Worm (Caenorhabditis elegans) whole organism, late embryonic: ENCODE data around the gene H29C22.1.

Source experiments
- C38D4.7 ChIP-seq: fragments of 200-800 bp; sonication (Bioruptor generic); optimal IDR thresholded peaks from 2 replicates; lab custom pipeline; 2018; ENCODE audit warnings: mild to moderate bottlenecking, missing genetic modification characterization, moderate library complexity, missing compliant biosample characterization
- Y22D7AL.16 ChIP-seq: sonication (generic microtip); optimal IDR thresholded peaks from 2 replicates; lab custom pipeline; 2016; ENCODE audit warnings: missing genetic modification characterization, missing compliant biosample characterization
- ama-1 ChIP-seq: fragments of 150-350 bp; optimal IDR thresholded peaks from 2 replicates; lab custom pipeline; 2014
- ceh-14 ChIP-seq: sonication (generic microtip); optimal IDR thresholded peaks from 2 replicates; lab custom pipeline; 2016; ENCODE audit warnings: missing genotype, missing genetic modification characterization, missing compliant biosample characterization
- ceh-18 ChIP-seq: sonication (generic microtip); optimal IDR thresholded peaks from 2 replicates; lab custom pipeline; 2016; ENCODE audit warnings: missing genetic modification characterization, missing compliant biosample characterization
- ceh-19 ChIP-seq: fragments of 200-800 bp; sonication (Bioruptor generic); optimal IDR thresholded peaks from 2 replicates; lab custom pipeline; 2018; ENCODE audit warnings: mild to moderate bottlenecking, missing genetic modification characterization, missing compliant biosample characterization
- ceh-2 ChIP-seq: sonication (generic microtip); optimal IDR thresholded peaks from 2 replicates; lab custom pipeline; 2016; ENCODE audit warnings: missing genotype, missing genetic modification characterization, missing compliant biosample characterization
- ceh-22 ChIP-seq: sonication (generic microtip); optimal IDR thresholded peaks from 2 replicates; lab custom pipeline; 2017; ENCODE audit warnings: missing biosample characterization, missing genetic modification characterization
- ceh-24 ChIP-seq: sonication (generic microtip); optimal IDR thresholded peaks from 2 replicates; lab custom pipeline; 2016; ENCODE audit warnings: mild to moderate bottlenecking, missing genetic modification characterization, missing compliant biosample characterization
- ceh-30 ChIP-seq: fragments of 150-350 bp; optimal IDR thresholded peaks from 2 replicates; lab custom pipeline; 2014; ENCODE audit warnings: missing biosample characterization, missing genetic modification characterization
- ceh-31 ChIP-seq: sonication (generic microtip); optimal IDR thresholded peaks from 2 replicates; lab custom pipeline; 2016; ENCODE audit warnings: missing genetic modification characterization, missing compliant biosample characterization
- ceh-45 ChIP-seq: fragments of 200-800 bp; sonication (Bioruptor generic); IDR thresholded peaks from 2 replicates; pipeline ENCODE4 v1.3.6; 2022; ENCODE audit warnings: missing genetic modification reagents, missing genetic modification characterization, missing compliant biosample characterization
- ceh-48 ChIP-seq: sonication (generic microtip); optimal IDR thresholded peaks from 2 replicates; lab custom pipeline; 2016; ENCODE audit warnings: missing genetic modification characterization, inconsistent platforms, missing compliant biosample characterization
- ceh-9 ChIP-seq: sonication (generic microtip); optimal IDR thresholded peaks from 2 replicates; lab custom pipeline; 2016; ENCODE audit warnings: mild to moderate bottlenecking, missing genetic modification characterization, inconsistent platforms, missing compliant biosample characterization
- che-1 ChIP-seq: sonication (generic microtip); optimal IDR thresholded peaks from 2 replicates; lab custom pipeline; 2016; ENCODE audit warnings: mild to moderate bottlenecking, missing genetic modification characterization, missing compliant biosample characterization
- dve-1 ChIP-seq: sonication (generic microtip); optimal IDR thresholded peaks from 2 replicates; lab custom pipeline; 2017; ENCODE audit warnings: antibody characterized with exemption, mild to moderate bottlenecking, missing genetic modification characterization, missing compliant biosample characterization
- elt-2 ChIP-seq: sonication (generic microtip); optimal IDR thresholded peaks from 2 replicates; lab custom pipeline; 2016; ENCODE audit warnings: missing genetic modification reagents, missing genetic modification characterization, missing compliant biosample characterization
- ets-4 ChIP-seq: sonication (generic microtip); optimal IDR thresholded peaks from 2 replicates; lab custom pipeline; 2016; ENCODE audit warnings: missing genetic modification characterization, missing compliant biosample characterization
- fax-1 ChIP-seq: sonication (generic microtip); optimal IDR thresholded peaks from 2 replicates; lab custom pipeline; 2016; ENCODE audit warnings: missing genotype, missing genetic modification characterization, missing compliant biosample characterization
- fkh-6 ChIP-seq: sonication (generic microtip); optimal IDR thresholded peaks from 2 replicates; lab custom pipeline; 2016; ENCODE audit warnings: missing genetic modification characterization, missing compliant biosample characterization
- hlh-30 ChIP-seq: sonication (generic microtip); optimal IDR thresholded peaks from 2 replicates; lab custom pipeline; 2017; ENCODE audit warnings: antibody characterized with exemption, missing genetic modification characterization, missing compliant biosample characterization; ENCODE audit not compliant: insufficient read depth
- hlh-8 ChIP-seq: sonication (generic microtip); optimal IDR thresholded peaks from 2 replicates; lab custom pipeline; 2016; ENCODE audit warnings: missing genotype, missing genetic modification characterization, missing compliant biosample characterization
- lin-11 ChIP-seq: fragments of 200-800 bp; sonication (Bioruptor generic); optimal IDR thresholded peaks from 2 replicates; lab custom pipeline; 2018; ENCODE audit warnings: mild to moderate bottlenecking, missing genetic modification characterization, missing compliant biosample characterization
- mec-3 ChIP-seq: sonication (generic microtip); optimal IDR thresholded peaks from 2 replicates; lab custom pipeline; 2016; ENCODE audit warnings: borderline replicate concordance, missing genetic modification characterization, missing compliant biosample characterization
- nhr-232 ChIP-seq: sonication (generic microtip); optimal IDR thresholded peaks from 2 replicates; lab custom pipeline; 2016; ENCODE audit warnings: missing genetic modification characterization, missing compliant biosample characterization
- npax-4 ChIP-seq: sonication (generic microtip); optimal IDR thresholded peaks from 2 replicates; lab custom pipeline; 2016; ENCODE audit warnings: missing genetic modification characterization, missing compliant biosample characterization
- pag-3 ChIP-seq: sonication (generic microtip); optimal IDR thresholded peaks from 2 replicates; lab custom pipeline; 2016; ENCODE audit warnings: missing compliant biosample characterization, missing genetic modification characterization, borderline replicate concordance
- pat-9 ChIP-seq: fragments of 200-800 bp; sonication (Bioruptor generic); optimal IDR thresholded peaks from 2 replicates; lab custom pipeline; 2018; ENCODE audit warnings: mild to moderate bottlenecking, missing genetic modification characterization, moderate library complexity, missing compliant biosample characterization
- pax-1 ChIP-seq: fragments of 150-350 bp; optimal IDR thresholded peaks from 2 replicates; lab custom pipeline; 2014; ENCODE audit warnings: missing biosample characterization, missing genetic modification characterization
- pqm-1 ChIP-seq: sonication (generic microtip); optimal IDR thresholded peaks from 2 replicates; lab custom pipeline; 2016; ENCODE audit warnings: missing genetic modification characterization, missing compliant biosample characterization
- pros-1 ChIP-seq: fragments of 150-350 bp; optimal IDR thresholded peaks from 2 replicates; lab custom pipeline; 2014; ENCODE audit warnings: missing biosample characterization, missing genetic modification reagents, missing genetic modification characterization
- ref-2 ChIP-seq: sonication (generic microtip); optimal IDR thresholded peaks from 2 replicates; lab custom pipeline; 2016; ENCODE audit warnings: missing genetic modification characterization, missing compliant biosample characterization
- rnt-1 ChIP-seq: sonication (generic microtip); optimal IDR thresholded peaks from 2 replicates; lab custom pipeline; 2016; ENCODE audit warnings: missing genetic modification characterization, missing compliant biosample characterization
- sdc-2 ChIP-seq: sonication (generic microtip); optimal IDR thresholded peaks from 2 replicates; lab custom pipeline; 2016; ENCODE audit warnings: missing genotype, missing genetic modification characterization, missing compliant biosample characterization
- syd-9 ChIP-seq: sonication (generic microtip); optimal IDR thresholded peaks from 2 replicates; lab custom pipeline; 2016; ENCODE audit warnings: mild to moderate bottlenecking, missing genetic modification characterization, moderate library complexity, missing compliant biosample characterization
- tbx-2 ChIP-seq: sonication (generic microtip); optimal IDR thresholded peaks from 2 replicates; lab custom pipeline; 2016; ENCODE audit warnings: missing genetic modification characterization, missing compliant biosample characterization
- ttx-3 ChIP-seq: sonication (generic microtip); optimal IDR thresholded peaks from 2 replicates; lab custom pipeline; 2016; ENCODE audit warnings: missing genetic modification reagents, missing genetic modification characterization, missing compliant biosample characterization
- unc-55 ChIP-seq: sonication (generic microtip); optimal IDR thresholded peaks from 2 replicates; lab custom pipeline; 2017; ENCODE audit warnings: missing biosample characterization, missing genetic modification reagents, missing genetic modification characterization

The H29C22.1 gene

DNA sequence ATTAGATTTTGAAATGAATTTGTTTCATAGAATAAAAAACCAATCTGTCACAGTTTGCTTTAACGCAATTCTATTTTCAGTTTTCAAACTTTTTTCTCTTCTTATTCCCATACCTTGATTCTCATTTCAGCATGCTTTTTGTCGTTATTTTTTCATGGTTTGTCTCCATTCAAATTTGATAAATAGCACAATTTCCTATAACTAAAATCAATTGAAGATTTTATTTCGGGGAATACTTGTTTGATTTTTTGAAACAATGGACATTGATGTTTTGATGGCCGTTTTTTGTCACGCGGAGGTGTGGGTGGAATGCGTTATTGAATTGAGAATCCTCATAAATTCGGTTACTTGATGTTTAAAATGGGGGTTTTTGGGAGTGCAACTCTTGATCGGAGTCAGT lies 28.1 kb downstream of the H29C22.1 start, which contains the start of gene B0416.11:
B0416.11 (minus strand) TSS at position 101 of the 400 bp plus-strand sequence.
- no peak for TF ChIP-seq ceh-19 (GFP tag; lab: Kevin White, UChicago)
- TF ChIP-seq fax-1 (tag; lab: Kevin White, UChicago): no peak
- TF ChIP-seq ref-2: no peak
- no peak for TF ChIP-seq ets-4 (tag; lab: Kevin White, UChicago)
- TF ChIP-seq pros-1 (tag; lab: Kevin White, UChicago): no peak
- TF ChIP-seq ceh-18 (tag; lab: Kevin White, UChicago): no peak
- TF ChIP-seq pat-9 (tag; lab: Kevin White, UChicago): no peak
- no peak for TF ChIP-seq ceh-2 (tag; lab: Kevin White, UChicago)
- TF ChIP-seq syd-9 (tag; lab: Kevin White, UChicago): no peak
- no peak for TF ChIP-seq ttx-3 (tag; lab: Kevin White, UChicago)
- TF ChIP-seq ceh-48 (tag; lab: Kevin White, UChicago): no peak
- TF ChIP-seq unc-55 (GFP tag; lab: Kevin White, UChicago): no peak
- TF ChIP-seq Y22D7AL.16 (tag; lab: Kevin White, UChicago): no peak
- no peak for TF ChIP-seq ceh-9
- TF ChIP-seq rnt-1 (tag; lab: Kevin White, UChicago): no peak
- no peak for TF ChIP-seq lin-11 (tag; lab: Kevin White, UChicago)
- no peak for TF ChIP-seq ceh-31
- no peak for TF ChIP-seq che-1 (tag; lab: Kevin White, UChicago)
- TF ChIP-seq nhr-232 (tag; lab: Kevin White, UChicago): no peak
- no peak for TF ChIP-seq tbx-2 (tag; lab: Kevin White, UChicago)

DNA sequence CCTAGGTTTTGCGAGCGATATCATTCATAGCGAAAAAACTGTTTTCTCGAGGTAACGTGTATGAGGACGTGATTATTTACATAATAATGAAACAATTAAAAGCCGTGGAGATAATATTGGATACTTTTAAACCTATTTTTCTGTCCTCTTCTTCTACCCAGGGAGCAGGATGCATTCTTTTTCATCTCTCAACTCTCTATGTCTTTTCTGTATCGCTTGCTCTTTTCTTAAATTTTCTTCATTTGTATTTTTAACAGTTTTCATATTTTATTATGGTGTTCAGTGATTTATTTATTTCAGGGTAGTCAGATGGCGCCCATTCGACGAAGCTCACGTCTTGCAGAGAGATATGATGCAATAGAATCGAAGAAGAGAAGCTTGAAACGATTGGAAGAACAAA lies 32.5 kb downstream of the H29C22.1 start, which contains the start of gene B0416.4:
B0416.4 (plus strand) TSS at position 301 of the 400 bp plus-strand sequence.
- TF ChIP-seq ceh-24 (tag; lab: Kevin White, UChicago) (no peak), pros-1 (tag; lab: Kevin White, UChicago) (no peak), mec-3 (tag; lab: Kevin White, UChicago) (no peak), ceh-45 (GFP tag; lab: Robert Waterston, UW) (no peak), sdc-2 (no peak), fax-1 (tag; lab: Kevin White, UChicago) (no peak), ceh-2 (tag; lab: Kevin White, UChicago) (no peak), ceh-14 (tag; lab: Kevin White, UChicago) (no peak), ceh-9 (no peak), hlh-30 (tag; lab: Kevin White, UChicago) (no peak), C38D4.7 (GFP tag; lab: Kevin White, UChicago) (no peak), lin-11 (tag; lab: Kevin White, UChicago) (no peak), dve-1 (no peak), ama-1 (no peak), ceh-30 (tag; lab: Kevin White, UChicago) (no peak), ceh-48 (tag; lab: Kevin White, UChicago) (no peak), ets-4 (tag; lab: Kevin White, UChicago) (no peak), che-1 (tag; lab: Kevin White, UChicago) (no peak), ceh-22 (no peak), elt-2 (tag; lab: Kevin White, UChicago) (no peak)

DNA sequence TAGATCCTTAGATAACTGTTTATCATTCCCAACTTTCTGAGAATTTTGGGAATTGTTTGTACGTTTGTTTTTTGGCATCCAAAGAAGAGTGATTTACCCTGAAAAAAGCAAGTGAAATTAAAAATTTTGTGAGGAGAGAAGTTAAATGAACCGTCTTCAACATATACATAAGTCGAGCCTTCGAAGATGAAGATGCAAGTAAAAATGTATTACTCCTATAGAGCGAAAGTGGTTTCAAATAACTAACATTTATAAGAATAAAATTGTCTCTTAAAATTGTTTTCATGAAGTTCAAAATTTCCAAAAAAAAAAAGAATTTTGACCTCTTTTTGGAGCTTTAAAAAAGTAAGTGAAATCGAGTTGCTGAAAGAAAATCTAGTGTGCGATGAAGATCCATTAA lies 36.6 kb downstream of the H29C22.1 start, which contains the start of gene B0416.10:
B0416.10 (minus strand) TSS at position 101 of the 400 bp plus-strand sequence.
- no peak for TF ChIP-seq pqm-1 (tag; lab: Kevin White, UChicago)
- no peak for TF ChIP-seq pag-3
- TF ChIP-seq npax-4: no peak
- TF ChIP-seq ceh-19 (GFP tag; lab: Kevin White, UChicago): no peak
- no peak for TF ChIP-seq hlh-8
- TF ChIP-seq pax-1 (tag; lab: Kevin White, UChicago): no peak
- TF ChIP-seq rnt-1 (tag; lab: Kevin White, UChicago): no peak
- TF ChIP-seq fkh-6 (tag; lab: Kevin White, UChicago): no peak
- TF ChIP-seq, all 69 proteins: peak for 0
